Fruit fly (Drosophila melanogaster) whole organism, prepupa: ENCODE results near the gene CG31743.

Source experiments
- Blimp-1 ChIP-seq: fragments of 200-800 bp; sonication (Bioruptor generic); optimal IDR thresholded peaks from 3 replicates; lab custom pipeline; 2017; ENCODE audit warnings: missing biosample characterization, missing genetic modification characterization, mild to moderate bottlenecking, moderate library complexity, missing genetic modification reagents
- CG6792 ChIP-seq: fragments of 200-800 bp; sonication (Bioruptor generic); optimal IDR thresholded peaks from 3 replicates; lab custom pipeline; 2016; ENCODE audit warnings: missing biosample characterization, missing genetic modification characterization
- Eip93F ChIP-seq: fragments of 200-800 bp; sonication (Bioruptor generic); optimal IDR thresholded peaks from 2 replicates; lab custom pipeline; 2016; ENCODE audit warnings: missing biosample characterization, mild to moderate bottlenecking, missing genetic modification characterization
- Ets96B ChIP-seq: fragments of 200-800 bp; optimal IDR thresholded peaks from 2 replicates; lab custom pipeline; 2019; ENCODE audit warnings: missing biosample characterization, mild to moderate bottlenecking, missing genetic modification characterization, moderate library complexity
- OdsH ChIP-seq: fragments of 200-800 bp; sonication (Bioruptor generic); optimal IDR thresholded peaks from 3 replicates; lab custom pipeline; 2016; ENCODE audit warnings: missing biosample characterization, missing genetic modification characterization
- dsx ChIP-seq: fragments of 200-800 bp; optimal IDR thresholded peaks from 3 replicates; lab custom pipeline; 2019; ENCODE audit warnings: missing biosample characterization, mild to moderate bottlenecking, missing genetic modification characterization, moderate library complexity; ENCODE audit not compliant: poor library complexity, severe bottlenecking
- salr ChIP-seq, 2 experiments: fragments of 200-800 bp; sonication (Bioruptor generic); optimal IDR thresholded peaks; 3 replicates each; lab custom pipeline; 2016 to 2018; ENCODE audit warnings: missing biosample characterization in 2 of 2, missing genetic modification characterization in 2 of 2, mild to moderate bottlenecking in 1 of 2
- svp ChIP-seq: fragments of 200-800 bp; sonication (Bioruptor generic); peaks from one replicate; lab custom pipeline; 2016; ENCODE audit warnings: missing biosample characterization, missing genetic modification characterization

dm6 chr2L:16884702-16885101, 5.4 kb downstream of the CG31743 start:
- no peak for TF ChIP-seq dsx (GFP tag; lab: Kevin White, UChicago)
- TF ChIP-seq salr (GFP tag; optimal IDR thresholded peaks at IDR 0.05; lab: Kevin White, UChicago), result no peak
- no peak for TF ChIP-seq OdsH (GFP tag; lab: Kevin White, UChicago)
- no peak for TF ChIP-seq CG6792
- TF ChIP-seq Blimp-1 (GFP tag; lab: Kevin White, UChicago), result no peak
- TF ChIP-seq svp, result peak; percentile 33
- no peak for TF ChIP-seq Ets96B (tag; lab: Kevin White, UChicago)
- TF ChIP-seq Eip93F (GFP tag; lab: Kevin White, UChicago), result no peak
